Fruit fly (Drosophila melanogaster): ENCODE measurements around the gene SdhBL.

The SdhBL gene

DNA sequence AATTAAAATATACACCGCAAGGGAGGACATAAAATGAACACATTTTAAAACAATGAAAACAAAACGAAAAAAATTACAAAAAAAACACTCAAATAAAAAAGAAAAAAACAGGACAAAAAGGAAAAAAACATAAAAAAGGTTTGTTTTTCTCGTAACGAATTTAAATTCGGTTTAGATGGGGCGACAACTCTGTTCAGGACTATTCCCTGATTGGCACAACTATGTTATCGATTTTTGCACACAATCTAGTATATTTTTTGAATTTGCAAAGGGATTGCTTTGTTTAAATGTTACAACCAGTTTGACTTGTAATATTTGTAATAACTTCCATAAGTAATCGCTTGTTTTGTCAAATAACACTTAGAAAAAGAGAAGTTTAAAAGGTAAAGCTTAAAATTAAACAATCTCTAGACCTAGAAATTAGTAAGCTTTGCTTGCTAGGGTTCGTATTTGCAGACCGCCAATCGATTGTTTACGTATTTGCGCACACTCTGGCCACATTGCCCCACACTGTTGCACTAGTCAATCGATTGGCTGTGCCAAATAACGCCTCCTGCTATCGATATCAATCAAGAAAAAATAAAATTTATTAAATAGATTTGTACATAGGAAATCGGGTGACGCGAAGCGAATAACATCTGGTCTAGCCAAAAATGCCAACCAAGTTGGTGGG is 10.1 kb upstream of the SdhBL start, which contains the start of gene CG7332 (continued):
- TF ChIP-seq CG8290 (GFP tag; optimal IDR thresholded peaks at IDR 0.05), result no peak
- no peak for TF ChIP-seq CG8290 (tag; optimal IDR thresholded peaks at IDR 0.05)
- TF ChIP-seq CG33213 (GFP tag; optimal IDR thresholded peaks at IDR 0.05), result peak; percentile 17
- no peak for TF ChIP-seq Nf-YC (tag; optimal IDR thresholded peaks at IDR 0.05)
- TF ChIP-seq CG2116 (GFP tag; optimal IDR thresholded peaks at IDR 0.05), result peak; percentile 94
- peak; percentile 64; the same call in 1 of the 4 replicates for TF ChIP-seq Dll (GFP tag; IDR thresholded peaks at IDR 0.05; ENCODE audit: partially characterized antibody)
- TF ChIP-seq CG16813 (GFP tag; IDR thresholded peaks at IDR 0.05; ENCODE audit: partially characterized antibody), result peak; percentile 66
- no peak for TF ChIP-seq Hr39 (optimal IDR thresholded peaks at IDR 0.05)
- peak; percentile 66 for TF ChIP-seq knrl (GFP tag; IDR thresholded peaks at IDR 0.05; ENCODE audit: partially characterized antibody)
- peak; percentile 46; the same call in 2 of the 3 replicates for TF ChIP-seq vnd (GFP tag; IDR thresholded peaks at IDR 0.05; ENCODE audit: partially characterized antibody)
- peak; percentile 8 for TF ChIP-seq lilli (GFP tag; optimal IDR thresholded peaks at IDR 0.05)
- TF ChIP-seq hkb (optimal IDR thresholded peaks at IDR 0.05), result no peak
- peak; percentile 50 for TF ChIP-seq hkb (GFP tag; IDR thresholded peaks at IDR 0.05)
- TF ChIP-seq CG2129 (GFP tag; IDR thresholded peaks at IDR 0.05; ENCODE audit: partially characterized antibody), result 0 out of 2 replicates have a peak, but pooled peaks have one; percentile 11
- TF ChIP-seq Doc3 (GFP tag; IDR thresholded peaks at IDR 0.05; ENCODE audit: partially characterized antibody), result peak; percentile 46; the same call in 1 of the 3 replicates
- TF ChIP-seq tna (GFP tag; IDR thresholded peaks at IDR 0.05; ENCODE audit: partially characterized antibody), result peak; percentile 65; the same call in 1 of the 2 replicates
- peak; percentile 43; the same call in 1 of the 2 replicates for TF ChIP-seq sna (GFP tag; IDR thresholded peaks at IDR 0.05; ENCODE audit: partially characterized antibody)
- TF ChIP-seq pzg (GFP tag; optimal IDR thresholded peaks at IDR 0.05), result peak; percentile 65
- TF ChIP-seq gcm (GFP tag; optimal IDR thresholded peaks at IDR 0.05), result no peak
- no peak for TF ChIP-seq CG17568 (GFP tag; optimal IDR thresholded peaks at IDR 0.05)
- peak; percentile 15 for TF ChIP-seq CG2120 (GFP tag; optimal IDR thresholded peaks at IDR 0.05)
- no peak for TF ChIP-seq Side (GFP tag; optimal IDR thresholded peaks at IDR 0.05)
- TF ChIP-seq Scr (GFP tag; IDR thresholded peaks at IDR 0.05; ENCODE audit: partially characterized antibody), result peak; percentile 66
- peak; percentile 59 for TF ChIP-seq CG9437 (GFP tag; optimal IDR thresholded peaks at IDR 0.05)
- peak; percentile 85 for TF ChIP-seq Dref (GFP tag; IDR thresholded peaks at IDR 0.05)
- peak; percentile 80 for TF ChIP-seq CG6791 (GFP tag; IDR thresholded peaks at IDR 0.05; ENCODE audit: partially characterized antibody)
- TF ChIP-seq chm (GFP tag; IDR thresholded peaks at IDR 0.05), result no peak
- TF ChIP-seq Bgb (GFP tag; IDR thresholded peaks at IDR 0.05; ENCODE audit: partially characterized antibody), result peak; percentile 66
- peak; percentile 3 for TF ChIP-seq CG18262 (tag; optimal IDR thresholded peaks at IDR 0.05)
- no peak for TF ChIP-seq vvl (GFP tag; IDR thresholded peaks at IDR 0.05)
- no peak for TF ChIP-seq twi (tag; optimal IDR thresholded peaks at IDR 0.05)
- TF ChIP-seq CG6654 (GFP tag; optimal IDR thresholded peaks at IDR 0.05), result no peak
- peak; percentile 50; the same call in 1 of the 2 replicates for TF ChIP-seq unc-4 (GFP tag; IDR thresholded peaks at IDR 0.05; ENCODE audit: partially characterized antibody)
- TF ChIP-seq sens (GFP tag), result peak; percentile 63
- peak; percentile 50; the same call in 1 of the 2 replicates for TF ChIP-seq onecut (GFP tag; IDR thresholded peaks at IDR 0.05)
- peak; percentile 29; the same call in 1 of the 3 replicates for TF ChIP-seq row (GFP tag; IDR thresholded peaks at IDR 0.05)
- TF ChIP-seq CG4424 (GFP tag; optimal IDR thresholded peaks at IDR 0.05), result peak; percentile 19
- TF ChIP-seq CG13894 (tag; optimal IDR thresholded peaks at IDR 0.05), result no peak
- peak; percentile 14 for TF ChIP-seq Ets97D (GFP tag; optimal IDR thresholded peaks at IDR 0.05)
- peak; percentile 69 for TF ChIP-seq Sry-δ (GFP tag; optimal IDR thresholded peaks at IDR 0.05)
- TF ChIP-seq Sin3A (optimal IDR thresholded peaks at IDR 0.05), result peak; percentile 74
- no peak for TF ChIP-seq sima (GFP tag; optimal IDR thresholded peaks at IDR 0.05)
- no peak for TF ChIP-seq Hmx (GFP tag; optimal IDR thresholded peaks at IDR 0.05)
- peak; percentile 67 for TF ChIP-seq Dp (GFP tag; optimal IDR thresholded peaks at IDR 0.05)
- peak; percentile 21 for TF ChIP-seq CG30020 (tag; optimal IDR thresholded peaks at IDR 0.05)
- peak; percentile 72; the same call in 1 of the 2 replicates for TF ChIP-seq E2f2 (GFP tag; IDR thresholded peaks at IDR 0.05)
- no peak for TF ChIP-seq NC2β (GFP tag; optimal IDR thresholded peaks at IDR 0.05)
- no peak for TF ChIP-seq dmrt11E (tag; optimal IDR thresholded peaks at IDR 0.05)
- peak; percentile 28; the same call in 1 of the 2 replicates for TF ChIP-seq Ptx1 (GFP tag; IDR thresholded peaks at IDR 0.05)

All from whole organism, embryonic.